Fruit fly (Drosophila melanogaster): ENCODE results near the gene CG7920.

The CG7920 gene

DNA sequence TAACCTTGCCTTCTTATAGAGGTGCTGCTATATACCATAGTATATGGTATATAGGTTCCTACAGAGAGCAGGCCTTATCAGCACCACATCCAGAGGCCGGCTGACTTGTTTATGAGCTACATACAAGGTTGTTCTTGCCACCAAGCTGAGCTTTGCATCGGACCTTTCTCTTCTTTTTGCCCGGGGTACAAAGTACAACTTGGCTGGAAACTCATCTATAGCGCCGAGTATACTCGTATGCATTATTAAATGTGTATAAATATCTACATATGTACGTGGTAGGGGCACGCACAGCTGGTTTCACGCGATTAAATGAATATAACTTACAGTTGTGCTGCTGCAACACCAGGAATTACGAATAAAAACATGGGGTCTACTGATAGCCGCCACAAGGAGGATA lies 1.2 kb downstream of the CG7920 start:
- TF ChIP-seq CG8478 (optimal IDR thresholded peaks at IDR 0.05) (no peak), CTCF (optimal IDR thresholded peaks at IDR 0.05) (no peak)

DNA sequence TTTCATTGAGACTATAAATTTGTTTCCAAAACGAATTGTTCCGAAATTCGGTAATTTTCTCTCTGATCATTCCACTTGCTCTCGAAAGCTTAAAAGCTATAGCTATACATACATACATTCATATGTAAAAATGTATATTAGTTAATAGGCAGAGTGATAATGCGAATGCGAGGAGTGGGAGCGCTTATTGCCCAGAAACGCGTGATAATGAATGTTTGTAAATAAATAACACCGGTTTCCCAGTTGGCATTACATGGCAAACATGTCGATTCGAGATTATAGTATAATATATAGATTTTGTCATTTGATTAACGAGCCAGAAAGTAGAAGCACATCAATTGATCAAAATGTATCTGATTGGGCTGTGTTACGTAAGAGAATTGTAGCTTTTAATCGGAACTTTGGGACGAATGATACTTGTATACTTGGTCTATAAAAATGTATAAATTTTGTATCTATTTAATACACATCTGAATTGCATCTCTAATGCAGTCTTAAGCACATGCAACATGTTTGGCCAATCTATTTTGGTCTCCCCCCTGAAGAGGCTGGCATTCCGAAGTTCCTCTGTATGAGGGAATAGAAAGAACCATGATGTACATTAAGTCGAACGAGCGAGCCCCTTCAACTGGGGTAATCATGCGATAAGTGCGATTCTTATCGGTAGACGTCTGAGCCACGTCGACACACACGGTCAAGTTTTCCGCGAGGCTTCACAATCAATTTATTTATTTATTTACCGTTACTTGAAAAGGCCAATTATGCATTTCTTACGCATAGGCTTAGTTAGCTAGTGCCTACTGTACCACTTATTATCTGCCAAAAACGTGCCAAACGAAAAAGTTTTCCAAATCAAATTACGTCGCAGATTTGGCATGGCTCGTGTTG lies 2.2 kb downstream of the CG7920 start:
- no peak for TF ChIP-seq CTCF (optimal IDR thresholded peaks at IDR 0.05)
- TF ChIP-seq CG8478 (optimal IDR thresholded peaks at IDR 0.05), result no peak

- no peak for TF ChIP-seq CG8478 (optimal IDR thresholded peaks at IDR 0.05)
- TF ChIP-seq CTCF (optimal IDR thresholded peaks at IDR 0.05), result no peak
Measured at dm6 chr3R:30009173-30009572, 5.9 kb downstream of the CG7920 start, which contains the start of gene CG7912. Gene CG7912, minus strand, starts transcription at chr3R:30009189.

DNA sequence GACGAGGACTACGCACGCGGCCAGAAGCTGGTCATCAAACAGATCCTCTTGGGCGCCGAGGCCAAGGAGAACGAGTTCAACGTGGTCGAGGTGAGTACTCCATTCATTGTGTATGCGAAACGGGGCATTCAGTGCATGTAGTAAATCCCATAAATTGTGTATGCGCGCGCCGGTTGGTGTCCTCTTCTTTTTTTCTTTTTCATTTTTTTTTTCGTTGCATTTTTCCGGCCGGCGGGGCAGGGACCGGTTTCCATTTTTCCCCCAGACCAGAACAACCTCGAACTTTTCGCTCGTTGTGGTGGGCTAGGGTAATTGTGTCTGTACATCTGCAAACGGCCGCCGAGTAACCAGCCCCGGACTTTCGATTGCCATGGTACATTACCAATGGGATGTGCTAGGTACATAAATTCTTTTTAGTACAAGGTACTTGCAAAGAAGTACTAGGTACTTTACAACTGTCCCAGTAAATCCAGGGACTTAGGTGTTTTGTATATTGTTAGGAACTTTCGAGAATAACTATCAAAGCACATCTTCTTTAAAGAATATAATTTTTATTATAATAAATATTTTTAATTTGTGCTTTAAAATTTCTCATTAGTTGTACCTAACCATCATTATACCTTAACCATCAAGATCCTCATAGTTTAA lies 9.6 kb downstream of the CG7920 start:
- TF ChIP-seq CG8478 (optimal IDR thresholded peaks at IDR 0.05) (no peak), CTCF (optimal IDR thresholded peaks at IDR 0.05) (no peak)

DNA sequence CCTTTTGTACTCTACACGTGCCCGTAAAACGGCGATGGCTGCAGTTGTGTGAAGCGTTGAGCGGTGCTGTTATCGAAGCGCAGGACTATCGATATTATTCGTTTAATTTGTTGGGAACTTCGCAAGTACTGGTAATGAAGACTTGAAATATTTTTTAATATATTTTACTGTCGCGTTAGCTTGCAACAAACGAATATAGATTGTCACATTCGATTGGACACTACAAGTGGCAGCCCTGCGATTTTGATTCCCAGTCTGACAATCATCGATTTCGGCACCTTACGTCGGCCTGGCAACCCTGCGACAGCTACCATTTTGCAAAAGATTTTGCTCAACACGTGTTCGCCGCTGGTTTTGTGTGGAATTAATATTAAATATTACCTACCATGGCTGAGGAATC lies 10.4 kb downstream of the CG7920 start, which contains the start of the genes Nlp and Nph:
Gene Nlp, plus strand, starts transcription at position 138 of the 400 bp plus-strand sequence.
Gene Nph, minus strand, starts transcription at position 214 of the 400 bp plus-strand sequence.
- TF ChIP-seq CG8478 (optimal IDR thresholded peaks at IDR 0.05) (no peak), CTCF (optimal IDR thresholded peaks at IDR 0.05) (peak in 1 of 2 experiments; percentile 2)

DNA sequence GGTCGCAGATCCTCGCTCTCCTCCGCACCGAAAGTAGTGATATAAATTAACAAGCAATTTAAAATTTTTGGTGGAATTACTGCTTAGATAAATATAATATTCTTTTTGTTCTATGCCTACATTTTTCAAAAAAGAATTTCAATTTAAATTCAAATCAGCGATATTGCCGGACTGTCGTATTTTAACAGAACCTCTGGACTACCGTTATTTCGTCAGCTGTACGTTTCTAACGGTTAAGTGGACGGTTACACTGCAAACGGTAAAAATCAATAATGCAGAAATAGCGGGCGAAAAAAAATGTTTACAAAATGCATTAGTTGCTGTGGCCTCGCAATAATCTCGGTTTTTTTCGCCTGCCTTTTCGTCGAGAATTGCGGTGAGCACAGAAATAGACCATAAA lies 14.8 kb downstream of the CG7920 start, which contains the start of gene Tace:
Gene Tace, plus strand, starts transcription at position 245 of the 400 bp plus-strand sequence.
- peak in 1 of 2 experiments; percentile 21 for TF ChIP-seq CTCF (optimal IDR thresholded peaks at IDR 0.05)
- TF ChIP-seq CG8478 (optimal IDR thresholded peaks at IDR 0.05), result no peak

dm6 chr3R:29999495-29999894 lies 15.6 kb downstream of the CG7920 start, which contains the start of gene CG34298:
Gene CG34298, plus strand, starts transcription at chr3R:29999795.
- no peak for TF ChIP-seq CTCF (optimal IDR thresholded peaks at IDR 0.05)
- no peak for TF ChIP-seq CG8478 (optimal IDR thresholded peaks at IDR 0.05)

DNA sequence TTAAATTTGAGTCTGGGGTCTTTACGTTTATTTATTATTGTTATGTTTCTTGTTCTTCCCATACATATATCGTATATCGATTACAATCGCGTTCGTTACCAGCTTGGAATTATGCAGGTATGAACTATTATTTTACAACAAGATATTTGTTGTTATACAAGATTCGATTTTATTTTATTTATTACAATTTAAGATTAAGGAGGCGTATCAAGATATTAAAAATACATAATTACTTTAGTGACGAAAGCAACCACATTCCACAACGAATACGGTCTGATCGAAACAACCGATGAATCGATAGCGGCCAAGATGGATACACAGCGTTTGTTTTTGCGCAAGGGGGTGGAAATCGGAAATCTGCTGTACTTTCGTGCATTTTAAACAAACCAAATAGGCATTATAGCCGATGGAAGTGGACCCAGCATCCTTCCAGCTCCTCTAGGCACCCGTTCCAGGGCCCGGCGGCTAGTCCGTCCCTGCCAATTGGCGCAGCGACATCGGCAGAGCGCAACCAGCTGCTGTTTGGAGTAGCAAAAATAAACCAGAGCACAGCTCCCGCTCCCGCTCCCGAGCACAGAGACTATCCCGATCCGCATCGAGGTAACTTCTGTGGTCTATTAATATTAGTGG lies 17.4 kb downstream of the CG7920 start, which contains the start of the genes CG15525 and CG11504:
Gene CG15525, minus strand, starts transcription at position 70 of the 630 bp plus-strand sequence.
Gene CG11504, plus strand, starts transcription at position 294 of the 630 bp plus-strand sequence.
- no peak for TF ChIP-seq CTCF (optimal IDR thresholded peaks at IDR 0.05)
- TF ChIP-seq CG8478 (optimal IDR thresholded peaks at IDR 0.05), result no peak

DNA sequence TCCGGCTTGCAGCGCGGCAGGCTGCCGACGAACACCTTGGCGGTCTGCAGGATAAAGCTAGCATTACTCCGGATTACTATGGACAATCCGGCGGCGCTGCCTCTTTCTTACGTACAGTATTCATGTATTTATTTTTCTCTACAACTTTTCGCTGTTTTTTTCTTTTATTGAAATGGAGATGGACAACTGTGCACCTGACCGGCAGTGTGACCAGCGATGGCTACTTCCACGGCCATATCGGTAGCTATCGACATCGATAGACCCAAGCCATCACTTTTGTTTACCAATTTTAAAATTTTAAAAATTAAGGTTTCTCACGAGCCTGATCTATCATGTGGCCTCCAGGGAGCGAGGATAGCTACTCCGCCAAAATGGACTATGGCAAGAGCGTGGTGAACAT lies 20.0 kb downstream of the CG7920 start, which contains the start of the genes CG7903 and Sas-6:
Gene CG7903, minus strand, starts transcription at position 197 of the 400 bp plus-strand sequence.
Gene Sas-6, plus strand, starts transcription at position 323 of the 400 bp plus-strand sequence.
- no peak for TF ChIP-seq CG8478 (optimal IDR thresholded peaks at IDR 0.05)
- TF ChIP-seq CTCF (optimal IDR thresholded peaks at IDR 0.05), result no peak

DNA sequence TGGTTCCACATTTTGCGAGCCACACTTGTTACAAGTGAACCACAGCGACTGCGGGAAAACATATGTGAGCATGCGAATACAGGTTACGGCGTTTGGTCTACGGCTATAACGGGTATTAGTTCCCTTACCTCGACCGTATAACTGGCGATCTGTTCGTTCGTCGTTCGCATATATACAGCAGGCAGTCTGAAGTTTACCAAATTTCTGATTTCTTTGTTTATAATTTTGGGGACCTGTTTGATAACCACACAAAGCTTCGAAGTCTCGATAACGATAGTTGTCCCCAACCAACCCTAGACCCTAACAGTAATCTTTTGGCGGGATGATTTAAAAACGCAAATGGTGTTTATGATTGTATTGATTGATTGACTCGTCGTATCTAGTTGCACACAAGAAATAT lies 21.9 kb downstream of the CG7920 start, which contains the start of gene Acph-1:
Gene Acph-1, minus strand, starts transcription at position 278 of the 400 bp plus-strand sequence.
- no peak for TF ChIP-seq CTCF (optimal IDR thresholded peaks at IDR 0.05)
- TF ChIP-seq CG8478 (optimal IDR thresholded peaks at IDR 0.05), result no peak

- no peak for TF ChIP-seq CTCF (optimal IDR thresholded peaks at IDR 0.05)
- no peak for TF ChIP-seq CG8478 (optimal IDR thresholded peaks at IDR 0.05)
Measured at dm6 chr3R:29990681-29991080, 24.4 kb downstream of the CG7920 start.

DNA sequence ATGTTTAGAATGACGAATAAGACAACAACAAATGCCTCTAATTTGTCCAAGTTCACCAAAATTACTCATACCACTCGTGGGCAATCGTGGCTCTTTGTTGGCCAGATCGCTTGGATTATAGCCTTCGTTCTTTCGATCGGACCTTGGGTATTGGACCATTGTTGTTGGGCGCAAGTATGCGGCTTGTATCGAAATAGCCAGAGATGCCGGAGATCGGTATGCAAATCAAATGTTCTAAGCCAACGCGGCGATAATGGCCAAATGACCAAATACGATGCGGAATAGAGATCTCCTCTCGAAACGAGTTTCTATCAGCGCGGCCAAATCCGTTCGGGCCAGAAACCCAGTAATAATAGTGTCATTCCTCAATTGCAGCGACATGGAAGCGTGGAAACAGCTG lies 29.9 kb downstream of the CG7920 start:
- no peak for TF ChIP-seq CTCF (optimal IDR thresholded peaks at IDR 0.05)
- no peak for TF ChIP-seq CG8478 (optimal IDR thresholded peaks at IDR 0.05)

dm6 chr3R:29983886-29984285 lies 31.2 kb downstream of the CG7920 start:
- TF ChIP-seq CG8478 (optimal IDR thresholded peaks at IDR 0.05), result no peak
- TF ChIP-seq CTCF (optimal IDR thresholded peaks at IDR 0.05), result no peak

DNA sequence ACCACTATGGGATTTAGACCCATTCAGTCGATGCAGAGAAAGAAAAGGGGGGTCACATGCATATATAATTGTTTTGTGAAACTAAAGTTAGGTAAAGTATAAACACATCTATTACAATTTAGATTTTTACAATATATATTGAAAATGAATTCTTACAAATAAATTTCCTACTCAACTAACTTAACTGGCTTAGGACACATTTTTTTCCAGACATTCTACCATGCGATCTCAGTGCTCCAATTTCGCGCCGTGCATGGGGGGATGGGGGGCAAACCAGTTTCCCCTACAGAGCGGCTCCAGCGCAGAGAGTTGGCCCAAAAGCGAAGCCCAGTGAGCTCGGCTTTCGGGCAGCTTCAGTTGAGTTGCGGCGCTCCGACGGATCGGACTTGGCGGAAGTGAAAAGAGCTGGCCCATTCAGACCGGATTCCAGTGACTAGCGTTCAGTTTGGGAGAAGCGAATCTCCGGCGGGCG lies 32.0 kb downstream of the CG7920 start, which contains the start of gene CG7896:
Gene CG7896, plus strand, starts transcription at position 354 of the 472 bp plus-strand sequence.
- TF ChIP-seq CG8478 (optimal IDR thresholded peaks at IDR 0.05) (no peak), CTCF (optimal IDR thresholded peaks at IDR 0.05) (no peak)
